Worm (Caenorhabditis elegans): Measurements from ENCODE around the gene K12D12.5.

The K12D12.5 gene

ce11 chrII:11838353-11838752 is 22.5 kb upstream of the K12D12.5 start:
- TF ChIP-seq lin-26 (GFP tag; IDR thresholded peaks at IDR 0.05) (no peak), xnd-1 (tag; optimal IDR thresholded peaks at IDR 0.05) (no peak), ztf-26 (tag; optimal IDR thresholded peaks at IDR 0.05) (peak; percentile 43), ceh-27 (GFP tag; optimal IDR thresholded peaks at IDR 0.05) (no peak), unc-130 (GFP tag; optimal IDR thresholded peaks at IDR 0.05) (no peak), ama-1 (optimal IDR thresholded peaks at IDR 0.05) (no peak), ama-1 (GFP tag; optimal IDR thresholded peaks at IDR 0.05) (no peak), hrde-1 (tag; optimal IDR thresholded peaks at IDR 0.05; ENCODE audit: borderline replicate concordance) (no peak), tbx-9 (tag; optimal IDR thresholded peaks at IDR 0.05; ENCODE audit: borderline replicate concordance) (no peak), chd-7 (tag; optimal IDR thresholded peaks at IDR 0.05) (no peak), repo-1 (tag; optimal IDR thresholded peaks at IDR 0.05) (no peak), somi-1 (GFP tag; optimal IDR thresholded peaks at IDR 0.05) (peak; percentile 64), D2030.7 (GFP tag; IDR thresholded peaks at IDR 0.05) (no peak), attf-5 (GFP tag; optimal IDR thresholded peaks at IDR 0.05) (no peak), rec-8 (tag; optimal IDR thresholded peaks at IDR 0.05) (no peak), madf-6 (GFP tag; IDR thresholded peaks at IDR 0.05) (no peak), B0261.1 (tag; optimal IDR thresholded peaks at IDR 0.05) (no peak), lsl-1 (GFP tag; optimal IDR thresholded peaks at IDR 0.05) (no peak), K11D2.4 (GFP tag; IDR thresholded peaks at IDR 0.05) (0 out of 2 replicates have a peak, but pooled peaks have one; percentile 49), ceh-91 (GFP tag; IDR thresholded peaks at IDR 0.05) (no peak), Y53G8AR.9 (GFP tag; conservative IDR thresholded peaks at IDR 0.05) (no peak), efl-1 (GFP tag; optimal IDR thresholded peaks at IDR 0.05) (no peak), nfya-2 (GFP tag; IDR thresholded peaks at IDR 0.05) (no peak), C06A6.2 (GFP tag; conservative IDR thresholded peaks at IDR 0.05) (0 out of 2 replicates have a peak, but pooled peaks have one; percentile 13), F37B4.10 (GFP tag; IDR thresholded peaks at IDR 0.05) (no peak), sptf-2 (GFP tag; optimal IDR thresholded peaks at IDR 0.05) (no peak), ztf-18 (tag; optimal IDR thresholded peaks at IDR 0.05) (no peak), ZK185.1 (tag; optimal IDR thresholded peaks at IDR 0.05; ENCODE audit: poor library complexity, severe bottlenecking) (no peak), mcd-1 (GFP tag; IDR thresholded peaks at IDR 0.05) (no peak), nhr-27 (tag; optimal IDR thresholded peaks at IDR 0.05) (no peak), nhr-120 (GFP tag; IDR thresholded peaks at IDR 0.05) (no peak), lin-40 (tag; optimal IDR thresholded peaks at IDR 0.05) (peak; percentile 36), B0035.1 (tag; optimal IDR thresholded peaks at IDR 0.05) (no peak), die-1 (tag; optimal IDR thresholded peaks at IDR 0.05) (peak; percentile 13), athp-1 (tag; optimal IDR thresholded peaks at IDR 0.05) (no peak), T07F8.4 (tag; optimal IDR thresholded peaks at IDR 0.05) (no peak), zfh-2 (GFP tag; conservative IDR thresholded peaks at IDR 0.05) (no peak), lin-35 (GFP tag; optimal IDR thresholded peaks at IDR 0.05) (no peak)

ce11 chrII:11839116-11839515 is 21.7 kb upstream of the K12D12.5 start:
- TF ChIP-seq aptf-2 (GFP tag; conservative IDR thresholded peaks at IDR 0.05) (no peak), Y67H2A.10 (GFP tag; conservative IDR thresholded peaks at IDR 0.05) (no peak), ztf-26 (tag; optimal IDR thresholded peaks at IDR 0.05) (no peak), zfh-2 (GFP tag; conservative IDR thresholded peaks at IDR 0.05) (no peak), ceh-40 (GFP tag; IDR thresholded peaks at IDR 0.05) (no peak), sea-2 (GFP tag; IDR thresholded peaks at IDR 0.05) (no peak), F49E8.2 (tag; optimal IDR thresholded peaks at IDR 0.05; ENCODE audit: insufficient read depth) (no peak), aptf-3 (GFP tag; IDR thresholded peaks at IDR 0.05) (no peak), mcd-1 (GFP tag; IDR thresholded peaks at IDR 0.05) (no peak), lir-1 (GFP tag; conservative IDR thresholded peaks at IDR 0.05) (no peak), bed-1 (GFP tag; IDR thresholded peaks at IDR 0.05) (no peak), lin-54 (GFP tag; optimal IDR thresholded peaks at IDR 0.05) (no peak), egrh-3 (GFP tag; IDR thresholded peaks at IDR 0.05) (no peak), lag-1 (GFP tag; IDR thresholded peaks at IDR 0.05) (no peak), attf-5 (GFP tag; optimal IDR thresholded peaks at IDR 0.05) (no peak), ceh-91 (GFP tag; IDR thresholded peaks at IDR 0.05) (no peak), repo-1 (tag; optimal IDR thresholded peaks at IDR 0.05) (no peak), fkh-3 (tag; optimal IDR thresholded peaks at IDR 0.05) (no peak), ceh-100 (GFP tag; IDR thresholded peaks at IDR 0.05) (no peak)

Data from whole organism, young adult.